Worm (Caenorhabditis elegans) whole organism, mixed stage, embryonic: ENCODE data around the gene cul-3.

Experiments
- M03D4.4 ChIP-seq: sonication (generic microtip); optimal IDR thresholded peaks from 2 replicates; lab custom pipeline; 2017; ENCODE audit warnings: mild to moderate bottlenecking, missing genetic modification characterization, missing compliant biosample characterization
- ceh-43 ChIP-seq: fragments of 200-800 bp; sonication (Bioruptor generic); optimal IDR thresholded peaks from 2 replicates; lab custom pipeline; 2018; ENCODE audit warnings: mild to moderate bottlenecking, missing genetic modification characterization, moderate library complexity, missing compliant biosample characterization
- drap-1 ChIP-seq: fragments of 200-800 bp; sonication (Bioruptor generic); optimal IDR thresholded peaks from 3 replicates; lab custom pipeline; 2018; ENCODE audit warnings: mild to moderate bottlenecking, missing genetic modification characterization, missing compliant biosample characterization
- nhr-237 ChIP-seq: fragments of 150-350 bp; optimal IDR thresholded peaks from 2 replicates; lab custom pipeline; 2014; ENCODE audit warnings: missing biosample characterization, missing genetic modification characterization
- pha-4 ChIP-seq: fragments of 150-350 bp; optimal IDR thresholded peaks from 2 replicates; lab custom pipeline; 2018; ENCODE audit warnings: missing biosample characterization, missing genetic modification reagents, missing genetic modification characterization
- sptf-1 ChIP-seq: sonication (generic microtip); optimal IDR thresholded peaks from 2 replicates; lab custom pipeline; 2017; ENCODE audit warnings: mild to moderate bottlenecking, missing genetic modification characterization, moderate library complexity, missing compliant biosample characterization
- unc-62 ChIP-seq: fragments of 150-350 bp; optimal IDR thresholded peaks from 2 replicates; lab custom pipeline; 2014; ENCODE audit warnings: missing biosample characterization, missing genetic modification reagents, missing genetic modification characterization

DNA sequence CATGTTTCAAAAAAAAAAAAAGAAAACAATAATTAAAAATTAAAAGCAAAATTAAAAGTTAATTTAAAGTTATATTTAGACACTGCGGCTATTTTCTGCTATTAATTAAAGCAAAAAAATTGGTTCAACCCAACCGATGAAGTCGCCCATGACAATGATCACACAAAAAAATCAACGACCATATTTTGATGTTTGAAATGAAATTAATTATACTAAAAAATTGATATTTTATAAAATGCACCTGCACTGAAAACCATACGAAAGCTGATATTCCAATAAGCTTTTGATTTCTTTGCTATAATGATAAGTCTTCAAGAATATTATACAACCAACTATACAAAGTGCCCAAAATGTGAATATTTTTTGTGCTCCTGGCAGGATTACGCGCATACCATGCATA, 42.4 kb downstream of the cul-3 start, which contains the start of gene srh-80:
- TF ChIP-seq nhr-237 (tag; lab: Kevin White, UChicago) = no peak
- no peak for TF ChIP-seq sptf-1
- no peak for TF ChIP-seq M03D4.4 (tag; lab: Kevin White, UChicago)
- no peak for TF ChIP-seq unc-62 (GFP tag; lab: Kevin White, UChicago)
- no peak for TF ChIP-seq pha-4 (tag; lab: Kevin White, UChicago)
- TF ChIP-seq drap-1 (GFP tag; lab: Kevin White, UChicago) = no peak
- TF ChIP-seq ceh-43 (GFP tag; lab: Kevin White, UChicago) = no peak
